Worm (Caenorhabditis elegans) whole organism, young adult: ENCODE data around the gene pals-24.

Experiments used
- B0035.1 ChIP-seq: sonication (generic microtip); optimal IDR thresholded peaks from 2 replicates; lab custom pipeline; 2016; ENCODE audit warnings: missing genetic modification characterization, mild to moderate bottlenecking, missing compliant biosample characterization, missing genotype, missing genetic modification reagents
- C06A6.2 ChIP-seq: fragments of 200-800 bp; sonication (Bioruptor generic); conservative IDR thresholded peaks from 2 replicates; pipeline ENCODE4 v1.3.6; 2022; ENCODE audit warnings: missing genetic modification characterization, missing compliant biosample characterization
- F22D6.2 ChIP-seq: sonication (generic microtip); optimal IDR thresholded peaks from 2 replicates; lab custom pipeline; 2016; ENCODE audit warnings: mild to moderate bottlenecking, missing genetic modification characterization, missing compliant biosample characterization
- F57A8.1 ChIP-seq: fragments of 200-800 bp; sonication (Bioruptor generic); optimal IDR thresholded peaks from 2 replicates; lab custom pipeline; 2018; ENCODE audit warnings: mild to moderate bottlenecking, missing genetic modification characterization, moderate library complexity, missing compliant biosample characterization
- Y53G8AR.9 ChIP-seq: fragments of 200-800 bp; sonication (Bioruptor generic); conservative IDR thresholded peaks from 2 replicates; pipeline ENCODE4 v1.3.6; 2022; ENCODE audit warnings: missing genetic modification reagents, missing genetic modification characterization, missing compliant biosample characterization
- ZK185.1 ChIP-seq: sonication (generic microtip); optimal IDR thresholded peaks from 2 replicates; lab custom pipeline; 2016; ENCODE audit warnings: mild to moderate bottlenecking, missing genetic modification characterization, missing compliant biosample characterization; ENCODE audit not compliant: poor library complexity, severe bottlenecking
- athp-1 ChIP-seq: sonication (generic microtip); optimal IDR thresholded peaks from 2 replicates; lab custom pipeline; 2017; ENCODE audit warnings: mild to moderate bottlenecking, missing genetic modification characterization, missing compliant biosample characterization
- attf-3 ChIP-seq: fragments of 200-800 bp; sonication (Bioruptor generic); conservative IDR thresholded peaks from 2 replicates; pipeline ENCODE4 v1.3.6; 2022; ENCODE audit warnings: missing genetic modification reagents, missing genetic modification characterization, missing compliant biosample characterization
- bed-2 ChIP-seq: fragments of 200-800 bp; sonication (Bioruptor generic); IDR thresholded peaks from 2 replicates; pipeline ENCODE4 v1.3.6; 2022; ENCODE audit warnings: missing genetic modification reagents, missing genetic modification characterization, missing compliant biosample characterization
- ceh-27 ChIP-seq: fragments of 200-800 bp; sonication (Bioruptor generic); optimal IDR thresholded peaks from 2 replicates; lab custom pipeline; 2018; ENCODE audit warnings: mild to moderate bottlenecking, missing genetic modification characterization, moderate library complexity, missing compliant biosample characterization
- ceh-40 ChIP-seq: fragments of 200-800 bp; sonication (Bioruptor generic); IDR thresholded peaks from 2 replicates; pipeline ENCODE4 v1.3.6; 2022; ENCODE audit warnings: missing genetic modification characterization, missing compliant biosample characterization
- ceh-58 ChIP-seq: fragments of 200-800 bp; sonication (Bioruptor generic); IDR thresholded peaks from 2 replicates; pipeline ENCODE4 v1.3.6; 2022; ENCODE audit warnings: missing genetic modification characterization, missing compliant biosample characterization
- ceh-79 ChIP-seq: sonication (generic microtip); optimal IDR thresholded peaks from 2 replicates; lab custom pipeline; 2017; ENCODE audit warnings: mild to moderate bottlenecking, missing genetic modification characterization, missing compliant biosample characterization
- ceh-91 ChIP-seq: fragments of 200-800 bp; sonication (Bioruptor generic); IDR thresholded peaks from 2 replicates; pipeline ENCODE4 v1.3.6; 2022; ENCODE audit warnings: missing genetic modification reagents, missing genetic modification characterization, missing compliant biosample characterization
- die-1 ChIP-seq: sonication (generic microtip); optimal IDR thresholded peaks from 2 replicates; lab custom pipeline; 2016; ENCODE audit warnings: missing genotype, mild to moderate bottlenecking, missing genetic modification characterization, missing compliant biosample characterization
- egl-44 ChIP-seq: fragments of 200-800 bp; sonication (Bioruptor generic); IDR thresholded peaks from 2 replicates; pipeline ENCODE4 v1.3.6; 2022; ENCODE audit warnings: missing genetic modification reagents, missing genetic modification characterization, missing compliant biosample characterization
- egrh-3 ChIP-seq: fragments of 200-800 bp; sonication (Bioruptor generic); IDR thresholded peaks from 2 replicates; pipeline ENCODE4 v1.3.6; 2022; ENCODE audit warnings: missing genetic modification reagents, missing genetic modification characterization, missing compliant biosample characterization
- ets-4 ChIP-seq: fragments of 200-800 bp; sonication (Bioruptor generic); optimal IDR thresholded peaks from 2 replicates; lab custom pipeline; 2018; ENCODE audit warnings: mild to moderate bottlenecking, missing genetic modification characterization, missing compliant biosample characterization
- gei-17 ChIP-seq: fragments of 200-800 bp; sonication (Bioruptor generic); optimal IDR thresholded peaks from 2 replicates; lab custom pipeline; 2018; ENCODE audit warnings: mild to moderate bottlenecking, missing genetic modification characterization, missing compliant biosample characterization
- lag-1 ChIP-seq: fragments of 200-800 bp; sonication (Bioruptor generic); IDR thresholded peaks from 2 replicates; pipeline ENCODE4 v1.3.6; 2022; ENCODE audit warnings: missing genetic modification reagents, missing genetic modification characterization, missing compliant biosample characterization
- let-607 ChIP-seq, 2 experiments: fragments of 200-800 bp in 1 of 2; sonication (Bioruptor generic) in 1 of 2; sonication (generic microtip) in 1 of 2; optimal IDR thresholded peaks; 2 replicates each; lab custom pipeline; 2016 to 2018; ENCODE audit warnings: mild to moderate bottlenecking in 2 of 2, missing compliant biosample characterization in 2 of 2, missing genetic modification characterization in 2 of 2, moderate library complexity in 2 of 2, missing genotype in 1 of 2
- lin-35 ChIP-seq, 3 experiments: fragments of 150-350 bp in 2 of 3; sonication (generic microtip) in 1 of 3; optimal IDR thresholded peaks; 2 replicates each; lab custom pipeline; 2014 to 2018; ENCODE audit warnings: missing biosample characterization in 3 of 3, missing genetic modification characterization in 3 of 3, missing genetic modification reagents in 3 of 3
- lin-54 ChIP-seq: fragments of 200-800 bp; sonication (Bioruptor generic); optimal IDR thresholded peaks from 2 replicates; lab custom pipeline; 2018; ENCODE audit warnings: mild to moderate bottlenecking, missing genetic modification characterization, missing compliant biosample characterization
- madf-3 ChIP-seq: fragments of 200-800 bp; sonication (Bioruptor generic); IDR thresholded peaks from 2 replicates; pipeline ENCODE4 v1.3.6; 2022; ENCODE audit warnings: missing genetic modification reagents, missing genetic modification characterization, missing compliant biosample characterization
- mel-28 ChIP-seq: sonication (generic microtip); optimal IDR thresholded peaks from 2 replicates; lab custom pipeline; 2016; ENCODE audit warnings: borderline replicate concordance, mild to moderate bottlenecking, missing genetic modification characterization, missing compliant biosample characterization
- mes-4 ChIP-seq: sonication (generic microtip); optimal IDR thresholded peaks from 2 replicates; lab custom pipeline; 2016; ENCODE audit warnings: missing genotype, missing genetic modification characterization, missing compliant biosample characterization
- nfya-2 ChIP-seq: fragments of 200-800 bp; sonication (Bioruptor generic); IDR thresholded peaks from 2 replicates; pipeline ENCODE4 v1.3.6; 2022; ENCODE audit warnings: missing genetic modification reagents, missing genetic modification characterization, missing compliant biosample characterization
- nhr-27 ChIP-seq: fragments of 200-800 bp; sonication (Bioruptor generic); optimal IDR thresholded peaks from 2 replicates; lab custom pipeline; 2018; ENCODE audit warnings: mild to moderate bottlenecking, missing genetic modification characterization, moderate library complexity, missing compliant biosample characterization
- nhr-80 ChIP-seq: sonication (generic microtip); optimal IDR thresholded peaks from 2 replicates; lab custom pipeline; 2016; ENCODE audit warnings: missing genetic modification characterization, missing compliant biosample characterization
- repo-1 ChIP-seq: sonication (generic microtip); optimal IDR thresholded peaks from 2 replicates; lab custom pipeline; 2017; ENCODE audit warnings: mild to moderate bottlenecking, missing genetic modification characterization, missing compliant biosample characterization
- sdz-38 ChIP-seq: sonication (generic microtip); optimal IDR thresholded peaks from 2 replicates; lab custom pipeline; 2016; ENCODE audit warnings: missing genotype, missing genetic modification characterization, missing compliant biosample characterization
- snpc-3.4 ChIP-seq: sonication (generic microtip); optimal IDR thresholded peaks from 2 replicates; lab custom pipeline; 2017; ENCODE audit warnings: missing genetic modification characterization, mild to moderate bottlenecking, missing compliant biosample characterization, antibody characterized with exemption, moderate library complexity, missing genotype, missing genetic modification reagents
- snpc-4 ChIP-seq, 5 experiments: fragments of 150-350 bp in 1 of 5; sonication (generic microtip) in 4 of 5; optimal IDR thresholded peaks; 2 replicates each; lab custom pipeline; 2014 to 2018; ENCODE audit warnings: missing genetic modification characterization in 5 of 5, missing biosample characterization in 3 of 5, antibody characterized with exemption in 2 of 5, mild to moderate bottlenecking in 2 of 5, missing compliant biosample characterization in 2 of 5, missing genotype in 2 of 5, moderate library complexity in 2 of 5, missing genetic modification reagents in 1 of 5
- tlf-1 ChIP-seq: fragments of 200-800 bp; sonication (Bioruptor generic); optimal IDR thresholded peaks from 2 replicates; lab custom pipeline; 2018; ENCODE audit warnings: mild to moderate bottlenecking, missing genetic modification characterization, missing compliant biosample characterization
- zfh-2 ChIP-seq: fragments of 200-800 bp; sonication (Bioruptor generic); conservative IDR thresholded peaks from 2 replicates; pipeline ENCODE4 v1.3.6; 2022; ENCODE audit warnings: missing genetic modification reagents, missing genetic modification characterization, missing compliant biosample characterization
- ztf-22 ChIP-seq: fragments of 200-800 bp; sonication (Bioruptor generic); optimal IDR thresholded peaks from 2 replicates; lab custom pipeline; 2018; ENCODE audit warnings: mild to moderate bottlenecking, missing genetic modification characterization, moderate library complexity, missing compliant biosample characterization
- ztf-3 ChIP-seq: fragments of 200-800 bp; sonication (Bioruptor generic); optimal IDR thresholded peaks from 2 replicates; lab custom pipeline; 2018; ENCODE audit warnings: mild to moderate bottlenecking, missing genetic modification characterization, missing compliant biosample characterization

pals-24 gene

ce11 chrIII:154168-154567 lies 33.9 kb downstream of the pals-24 start (continued):
- no peak for TF ChIP-seq ceh-58 (GFP tag; lab: Robert Waterston, UW)
- TF ChIP-seq bed-2, result no peak
- no peak for TF ChIP-seq gei-17
- TF ChIP-seq ets-4 (GFP tag; lab: Kevin White, UChicago), result peak; percentile 19
- no peak for TF ChIP-seq repo-1 (tag; lab: Kevin White, UChicago)
- TF ChIP-seq ztf-22 (GFP tag; lab: Kevin White, UChicago), result peak; percentile 52
- no peak for TF ChIP-seq lag-1 (GFP tag; lab: Robert Waterston, UW)
- TF ChIP-seq lin-35 (GFP tag; optimal IDR thresholded peaks at IDR 0.05; lab: Kevin White, UChicago), result no peak
- TF ChIP-seq snpc-4 (GFP tag; optimal IDR thresholded peaks at IDR 0.05; lab: Kevin White, UChicago), result no peak
- no peak for TF ChIP-seq snpc-4 (tag; optimal IDR thresholded peaks at IDR 0.05; lab: Kevin White, UChicago)
- TF ChIP-seq Y53G8AR.9 (GFP tag; lab: Robert Waterston, UW), result no peak
- no peak for TF ChIP-seq C06A6.2 (GFP tag; lab: Robert Waterston, UW)

ce11 chrIII:156645-157044 lies 36.4 kb downstream of the pals-24 start, which contains the start of the genes zig-13 and ver-1:
Gene zig-13 (minus strand): TSS chrIII:156745.
Gene ver-1 (plus strand): TSS chrIII:156824.
- TF ChIP-seq F22D6.2 (tag; lab: Kevin White, UChicago) (no peak), repo-1 (tag; lab: Kevin White, UChicago) (no peak), nhr-27 (no peak), mes-4 (tag; lab: Kevin White, UChicago) (no peak), attf-3 (no peak), nhr-80 (tag; lab: Kevin White, UChicago) (no peak), let-607 (tag; optimal IDR thresholded peaks at IDR 0.05; lab: Kevin White, UChicago) (no peak), B0035.1 (tag; lab: Kevin White, UChicago) (no peak), ztf-3 (GFP tag; lab: Kevin White, UChicago) (no peak), ceh-40 (GFP tag; lab: Robert Waterston, UW) (no peak), ceh-91 (no peak), sdz-38 (no peak), lin-54 (GFP tag; lab: Kevin White, UChicago) (no peak), mel-28 (tag; lab: Kevin White, UChicago) (no peak), snpc-3.4 (tag; lab: Kevin White, UChicago) (no peak)
- TF ChIP-seq, all 124 proteins: peak for 0

- TF ChIP-seq ztf-3 (GFP tag; lab: Kevin White, UChicago), result no peak
- TF ChIP-seq ceh-27 (GFP tag; lab: Kevin White, UChicago), result no peak
- TF ChIP-seq repo-1 (tag; lab: Kevin White, UChicago), result no peak
- no peak for TF ChIP-seq tlf-1
- TF ChIP-seq ceh-79 (tag; lab: Kevin White, UChicago), result no peak
- TF ChIP-seq madf-3 (GFP tag; lab: Robert Waterston, UW), result no peak
- TF ChIP-seq ztf-22 (GFP tag; lab: Kevin White, UChicago), result no peak
- TF ChIP-seq egrh-3 (GFP tag; lab: Robert Waterston, UW), result peak; percentile 34; the same call in 1 of the 2 replicates
- TF ChIP-seq attf-3, result no peak
- TF ChIP-seq F57A8.1 (GFP tag; lab: Kevin White, UChicago), result no peak
- no peak for TF ChIP-seq die-1
- no peak for TF ChIP-seq ZK185.1
- TF ChIP-seq nfya-2 (GFP tag; lab: Robert Waterston, UW), result 0 out of 2 replicates have a peak, but pooled peaks have one; percentile 33
- TF ChIP-seq zfh-2, result peak; percentile 60; the same call in 1 of the 2 replicates
- no peak for TF ChIP-seq athp-1 (tag; lab: Kevin White, UChicago)
- TF ChIP-seq egl-44 (GFP tag; lab: Robert Waterston, UW), result no peak
- TF ChIP-seq, all 124 proteins: peak for 3
Observed at ce11 chrIII:157980-158379, 37.7 kb downstream of the pals-24 start.
